Fruit fly (Drosophila melanogaster) whole organism, pupa: ENCODE results near the gene crol.

Experiments used
- CG10348 ChIP-seq: fragments of 200-800 bp; sonication (Bioruptor generic); IDR thresholded peaks from 2 replicates; pipeline ENCODE4 v1.3.6; 2022; ENCODE audit warnings: missing biosample characterization, missing genetic modification characterization
- D1 ChIP-seq: fragments of 200-800 bp; sonication (Bioruptor generic); optimal IDR thresholded peaks from 2 replicates; lab custom pipeline; 2018; ENCODE audit warnings: missing biosample characterization, mild to moderate bottlenecking, missing genetic modification characterization, moderate library complexity
- Ets98B ChIP-seq: fragments of 200-800 bp; sonication (Bioruptor generic); IDR thresholded peaks from 2 replicates; pipeline ENCODE4 v1.3.6; 2022; ENCODE audit warnings: missing biosample characterization, missing genetic modification characterization
- Pif1A ChIP-seq: fragments of 200-800 bp; sonication (Bioruptor generic); optimal IDR thresholded peaks from 3 replicates; lab custom pipeline; 2016; ENCODE audit warnings: missing biosample characterization, missing genetic modification characterization
- Pif1B ChIP-seq: fragments of 200-800 bp; sonication (Bioruptor generic); optimal IDR thresholded peaks from 3 replicates; lab custom pipeline; 2016; ENCODE audit warnings: missing biosample characterization, missing genetic modification characterization
- fd96Ca ChIP-seq: fragments of 200-800 bp; sonication (Bioruptor generic); IDR thresholded peaks from 3 replicates; pipeline ENCODE4 v1.3.6; 2022; ENCODE audit warnings: missing biosample characterization, missing genetic modification characterization

dm6 chr2L:11833786-11834185 is 24.5 kb upstream of the crol start, which contains the start of gene CG45011:
- TF ChIP-seq CG10348 (GFP tag; lab: Robert Waterston, UW) = no peak
- TF ChIP-seq Pif1B (GFP tag; lab: Kevin White, UChicago) = no peak
- no peak for TF ChIP-seq D1 (tag; lab: Kevin White, UChicago)
- no peak for TF ChIP-seq Ets98B (GFP tag; lab: Robert Waterston, UW)
- TF ChIP-seq Pif1A (GFP tag; lab: Kevin White, UChicago) = no peak
- TF ChIP-seq fd96Ca (GFP tag; lab: Robert Waterston, UW) = no peak
